Worm (Caenorhabditis elegans) whole organism, midembryonic: Measurements from ENCODE around the gene ZC395.5.

Experiments used
- klf-2 ChIP-seq: fragments of 200-800 bp; sonication (Bioruptor generic); conservative IDR thresholded peaks from 2 replicates; pipeline ENCODE4 v1.3.6; 2022; ENCODE audit warnings: missing genetic modification reagents, missing genetic modification characterization, missing compliant biosample characterization
- ztf-29 ChIP-seq: fragments of 200-800 bp; sonication (Bioruptor generic); IDR thresholded peaks from 2 replicates; pipeline ENCODE4 v1.3.6; 2022; ENCODE audit warnings: missing genetic modification reagents, missing genetic modification characterization, missing compliant biosample characterization

ce11 chrIII:5245067-5245466, 22.6 kb upstream of the ZC395.5 start:
- TF ChIP-seq ztf-29 (no peak), klf-2 (GFP tag; lab: Robert Waterston, UW) (no peak)
